Fruit fly (Drosophila melanogaster) whole organism, wandering third instar larva: ENCODE measurements around the gene CG4887.

Source experiments
- Abd-B ChIP-seq: fragments of >200 bp; optimal IDR thresholded peaks from 2 replicates; lab custom pipeline; 2017; ENCODE audit warnings: missing biosample characterization, missing genetic modification characterization
- CG32264 ChIP-seq: fragments of 200-800 bp; sonication (Bioruptor generic); optimal IDR thresholded peaks from 2 replicates; lab custom pipeline; 2016; ENCODE audit warnings: missing biosample characterization, missing genetic modification characterization
- CG9705 ChIP-seq: fragments of 200-800 bp; sonication (Bioruptor generic); optimal IDR thresholded peaks from 2 replicates; lab custom pipeline; 2018; ENCODE audit warnings: missing biosample characterization, mild to moderate bottlenecking, missing genetic modification characterization
- CrebA ChIP-seq: fragments of 200-800 bp; sonication (Bioruptor generic); optimal IDR thresholded peaks from 2 replicates; lab custom pipeline; 2016; ENCODE audit warnings: missing biosample characterization, mild to moderate bottlenecking, missing genetic modification characterization, borderline replicate concordance
- Dfd ChIP-seq: fragments of >200 bp; optimal IDR thresholded peaks from 2 replicates; lab custom pipeline; 2017; ENCODE audit warnings: missing biosample characterization, missing genetic modification characterization
- Dif ChIP-seq: fragments of 200-275, 200-300 bp; sonication (Bioruptor generic); optimal IDR thresholded peaks from 2 replicates; lab custom pipeline; 2018; ENCODE audit warnings: missing biosample characterization, missing genetic modification characterization; ENCODE audit not compliant: partially characterized antibody
- GATAd ChIP-seq: sonication (Bioruptor generic); optimal IDR thresholded peaks from 2 replicates; lab custom pipeline; 2016; ENCODE audit warnings: missing biosample characterization, missing genetic modification characterization
- HLH106 ChIP-seq: fragments of 200-800 bp; optimal IDR thresholded peaks from 3 replicates; lab custom pipeline; 2019; ENCODE audit warnings: missing biosample characterization, mild to moderate bottlenecking, missing genetic modification characterization, moderate library complexity
- Hnf4 ChIP-seq: fragments of 200-800 bp; sonication (Bioruptor generic); optimal IDR thresholded peaks from 2 replicates; lab custom pipeline; 2016; ENCODE audit warnings: missing biosample characterization, mild to moderate bottlenecking, missing genetic modification characterization
- Hr78 ChIP-seq: fragments of >200 bp; optimal IDR thresholded peaks from 2 replicates; lab custom pipeline; 2017; ENCODE audit warnings: missing biosample characterization, missing genetic modification characterization
- Hr83 ChIP-seq: fragments of 200-300 bp; sonication (Bioruptor generic); optimal IDR thresholded peaks from 2 replicates; lab custom pipeline; 2016; ENCODE audit warnings: missing biosample characterization, mild to moderate bottlenecking, missing genetic modification characterization, moderate library complexity; ENCODE audit not compliant: poor library complexity, severe bottlenecking
- Jra ChIP-seq: sonication (Bioruptor generic); optimal IDR thresholded peaks from 2 replicates; lab custom pipeline; 2016; ENCODE audit warnings: missing biosample characterization, missing genetic modification characterization
- Mio ChIP-seq: sonication (Bioruptor generic); optimal IDR thresholded peaks from 2 replicates; lab custom pipeline; 2016; ENCODE audit warnings: missing biosample characterization, missing genetic modification characterization
- Myc ChIP-seq: fragments of >200 bp; optimal IDR thresholded peaks from 2 replicates; lab custom pipeline; 2017
- N ChIP-seq: fragments of >200 bp; optimal IDR thresholded peaks from 2 replicates; lab custom pipeline; 2018; ENCODE audit warnings: missing biosample characterization, missing external identifiers, missing genetic modification characterization
- OdsH ChIP-seq: fragments of 200-800 bp; sonication (Bioruptor generic); optimal IDR thresholded peaks from 2 replicates; lab custom pipeline; 2016; ENCODE audit warnings: missing biosample characterization, mild to moderate bottlenecking, missing genetic modification characterization
- Rel ChIP-seq, 2 experiments: fragments of 200-800 bp; sonication (Bioruptor generic) in 1 of 2; optimal IDR thresholded peaks; 2 replicates in 1 of 2; 3 replicates in 1 of 2; lab custom pipeline; 2016 to 2019; ENCODE audit warnings: mild to moderate bottlenecking in 2 of 2, missing biosample characterization in 2 of 2, missing genetic modification characterization in 2 of 2, moderate library complexity in 1 of 2
- Sp1 ChIP-seq: fragments of 200-800 bp; sonication (Bioruptor generic); optimal IDR thresholded peaks from 3 replicates; lab custom pipeline; 2019; ENCODE audit warnings: missing biosample characterization, mild to moderate bottlenecking, missing genetic modification characterization, moderate library complexity
- Vsx2 ChIP-seq: fragments of 200-300, 225-300 bp; sonication (Bioruptor generic); optimal IDR thresholded peaks from 2 replicates; lab custom pipeline; 2018; ENCODE audit warnings: missing biosample characterization, missing genetic modification characterization; ENCODE audit not compliant: partially characterized antibody
- br ChIP-seq: fragments of 200-800 bp; sonication (Bioruptor generic); optimal IDR thresholded peaks from 2 replicates; lab custom pipeline; 2016; ENCODE audit warnings: missing biosample characterization, missing genetic modification characterization
- brk ChIP-seq: fragments of 200-800 bp; sonication (Bioruptor generic); optimal IDR thresholded peaks from 2 replicates; lab custom pipeline; 2016; ENCODE audit warnings: missing biosample characterization, mild to moderate bottlenecking, missing genetic modification characterization
- dl ChIP-seq, 2 experiments: fragments of 175-275, 200-275 bp in 1 of 2; fragments of 200-275 bp in 1 of 2; sonication (Bioruptor generic); optimal IDR thresholded peaks; lab custom pipeline; 2018; ENCODE audit warnings: mild to moderate bottlenecking in 2 of 2, missing biosample characterization in 2 of 2, missing genetic modification characterization in 2 of 2, moderate library complexity in 2 of 2; ENCODE audit not compliant: partially characterized antibody in 2 of 2, insufficient read depth in 1 of 2
- dmrt93B ChIP-seq: fragments of 200-800 bp; sonication (Bioruptor generic); optimal IDR thresholded peaks from 2 replicates; lab custom pipeline; 2018; ENCODE audit warnings: missing biosample characterization, mild to moderate bottlenecking, missing genetic modification characterization
- dsf ChIP-seq: sonication (Bioruptor generic); optimal IDR thresholded peaks from 2 replicates; lab custom pipeline; 2016; ENCODE audit warnings: missing biosample characterization, missing genetic modification characterization, borderline replicate concordance
- ey ChIP-seq: fragments of 200-800 bp; sonication (Bioruptor generic); optimal IDR thresholded peaks from 2 replicates; lab custom pipeline; 2016; ENCODE audit warnings: missing biosample characterization, missing genetic modification characterization
- foxo ChIP-seq, 2 experiments: fragments of 200-800 bp; sonication (Bioruptor generic); optimal IDR thresholded peaks; 2 replicates in 1 of 2; 3 replicates in 1 of 2; lab custom pipeline; 2016 to 2017; ENCODE audit warnings: missing biosample characterization in 2 of 2, missing genetic modification characterization in 2 of 2
- fru ChIP-seq: fragments of 200-800 bp; sonication (Bioruptor generic); optimal IDR thresholded peaks from 3 replicates; lab custom pipeline; 2016; ENCODE audit warnings: missing biosample characterization, mild to moderate bottlenecking, missing genetic modification characterization
- h ChIP-seq: fragments of 200-800 bp; sonication (Bioruptor generic); optimal IDR thresholded peaks from 3 replicates; lab custom pipeline; 2016; ENCODE audit warnings: missing biosample characterization, mild to moderate bottlenecking, missing genetic modification characterization
- jim ChIP-seq: fragments of 175-275, 200-325 bp; sonication (Bioruptor generic); optimal IDR thresholded peaks from 2 replicates; lab custom pipeline; 2016; ENCODE audit warnings: missing biosample characterization, mild to moderate bottlenecking, missing genetic modification characterization
- lola ChIP-seq: fragments of >200 bp; optimal IDR thresholded peaks from 2 replicates; lab custom pipeline; 2017; ENCODE audit warnings: missing biosample characterization, missing genetic modification characterization
- pan ChIP-seq: fragments of >200 bp; optimal IDR thresholded peaks from 2 replicates; lab custom pipeline; 2017
- psq ChIP-seq: fragments of 200-800 bp; sonication (Bioruptor generic); optimal IDR thresholded peaks from 3 replicates; lab custom pipeline; 2017; ENCODE audit warnings: missing biosample characterization, mild to moderate bottlenecking, missing genetic modification characterization, moderate library complexity
- rgr ChIP-seq: fragments of 200-800 bp; sonication (Bioruptor generic); optimal IDR thresholded peaks from 3 replicates; lab custom pipeline; 2016; ENCODE audit warnings: missing biosample characterization, mild to moderate bottlenecking, missing genetic modification characterization
- sage ChIP-seq: fragments of 200-800 bp; sonication (Bioruptor generic); optimal IDR thresholded peaks from 2 replicates; lab custom pipeline; 2016; ENCODE audit warnings: missing biosample characterization, mild to moderate bottlenecking, missing genetic modification characterization
- sv ChIP-seq: fragments of 200-800 bp; sonication (Bioruptor generic); optimal IDR thresholded peaks from 3 replicates; lab custom pipeline; 2016; ENCODE audit warnings: missing biosample characterization, missing genetic modification characterization
- tai ChIP-seq: sonication (Bioruptor generic); optimal IDR thresholded peaks from 2 replicates; lab custom pipeline; 2016; ENCODE audit warnings: missing biosample characterization, missing genetic modification characterization
- usp ChIP-seq: fragments of >200 bp; optimal IDR thresholded peaks from 2 replicates; lab custom pipeline; 2017; ENCODE audit warnings: missing biosample characterization, missing genetic modification characterization
- woc ChIP-seq: sonication (Bioruptor generic); optimal IDR thresholded peaks from 2 replicates; lab custom pipeline; 2016; ENCODE audit warnings: missing biosample characterization, mild to moderate bottlenecking, missing genetic modification characterization

CG4887 gene

DNA sequence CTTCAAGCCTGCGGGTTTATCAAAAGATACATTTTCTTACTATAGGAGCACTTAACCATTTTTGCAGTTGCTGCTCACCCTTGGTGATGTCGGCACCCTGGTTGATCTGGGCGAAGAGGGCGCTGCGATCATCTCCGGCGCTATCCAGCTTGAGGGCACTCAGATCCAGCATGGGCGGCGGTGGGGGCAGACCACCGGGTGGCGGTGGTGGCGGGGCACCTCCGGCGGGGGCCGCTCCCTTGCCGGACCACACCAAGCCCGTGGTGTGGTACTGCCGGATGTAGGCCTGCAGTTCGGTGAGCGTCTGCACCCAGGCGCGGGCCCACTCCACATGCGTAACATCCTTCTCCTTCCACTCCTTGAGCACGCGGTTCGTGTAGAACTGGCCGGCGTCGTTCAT lies 20.1 kb upstream of the CG4887 start:
- peak; percentile 99 for TF ChIP-seq Dfd (GFP tag; lab: Kevin White, UChicago)
- TF ChIP-seq foxo (GFP tag; optimal IDR thresholded peaks at IDR 0.05; lab: Kevin White, UChicago) = no peak

DNA sequence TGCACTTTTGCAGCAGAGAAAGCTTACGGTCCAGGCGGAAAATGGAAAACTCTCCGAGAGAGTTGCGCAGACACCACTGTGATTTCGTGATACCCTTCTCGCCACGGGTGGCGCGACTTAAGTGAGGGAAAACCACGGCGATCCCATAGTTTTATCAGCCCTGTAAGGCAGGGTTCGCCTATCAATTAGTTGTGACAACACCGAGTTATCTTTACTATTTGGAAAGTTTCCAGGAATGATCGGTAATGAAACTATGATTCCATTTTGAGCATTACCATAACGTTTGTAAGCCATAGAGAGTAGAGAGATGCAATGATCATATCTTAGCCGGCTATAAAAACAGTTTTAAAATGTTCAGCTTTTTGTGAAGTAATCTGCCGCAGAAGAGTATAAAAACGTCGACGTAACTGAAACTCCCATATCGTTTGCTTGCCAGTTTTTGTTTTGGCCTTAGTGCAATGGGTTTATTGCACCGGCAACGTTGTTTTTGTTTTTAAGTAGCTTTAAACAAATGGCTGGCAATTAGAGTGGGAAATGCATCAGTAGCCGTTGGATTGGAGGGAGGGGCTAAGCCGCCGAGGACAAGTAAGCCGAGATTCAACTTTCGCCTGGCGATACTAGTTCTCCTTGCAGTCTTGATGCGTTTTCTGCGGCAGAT lies 16.1 kb upstream of the CG4887 start:
- TF ChIP-seq fru (GFP tag; lab: Kevin White, UChicago) (no peak), dsf (GFP tag; lab: Kevin White, UChicago) (no peak), psq (GFP tag; lab: Kevin White, UChicago) (no peak), pan (no peak), Hr78 (GFP tag; lab: Kevin White, UChicago) (no peak), Vsx2 (GFP tag; lab: Kevin White, UChicago) (no peak), CG32264 (GFP tag; lab: Kevin White, UChicago) (no peak), dl (GFP tag; optimal IDR thresholded peaks at IDR 0.05; lab: Kevin White, UChicago; ENCODE audit: insufficient read depth in 1 of 2, partially characterized antibody in 2 of 2) (no peak), brk (GFP tag; lab: Kevin White, UChicago) (no peak)

DNA sequence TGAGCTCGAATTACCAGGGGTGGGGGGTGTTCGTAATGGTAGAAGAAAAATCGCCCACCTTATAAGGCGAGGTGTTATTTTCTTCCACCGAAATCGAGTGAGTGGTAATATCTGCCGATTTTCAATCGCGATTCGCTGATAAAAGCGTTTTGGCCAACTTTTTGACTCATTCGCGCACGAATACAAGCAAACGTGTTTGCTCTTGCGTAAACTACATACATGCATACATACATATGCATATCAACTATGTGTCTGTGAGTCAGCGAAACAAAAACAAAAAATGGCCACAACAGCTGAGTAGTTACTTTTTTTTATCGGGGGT lies 15.5 kb upstream of the CG4887 start:
- TF ChIP-seq Hr78 (GFP tag; lab: Kevin White, UChicago) (no peak), ey (GFP tag; lab: Kevin White, UChicago) (no peak), fru (GFP tag; lab: Kevin White, UChicago) (peak; percentile 20), Hnf4 (no peak)

DNA sequence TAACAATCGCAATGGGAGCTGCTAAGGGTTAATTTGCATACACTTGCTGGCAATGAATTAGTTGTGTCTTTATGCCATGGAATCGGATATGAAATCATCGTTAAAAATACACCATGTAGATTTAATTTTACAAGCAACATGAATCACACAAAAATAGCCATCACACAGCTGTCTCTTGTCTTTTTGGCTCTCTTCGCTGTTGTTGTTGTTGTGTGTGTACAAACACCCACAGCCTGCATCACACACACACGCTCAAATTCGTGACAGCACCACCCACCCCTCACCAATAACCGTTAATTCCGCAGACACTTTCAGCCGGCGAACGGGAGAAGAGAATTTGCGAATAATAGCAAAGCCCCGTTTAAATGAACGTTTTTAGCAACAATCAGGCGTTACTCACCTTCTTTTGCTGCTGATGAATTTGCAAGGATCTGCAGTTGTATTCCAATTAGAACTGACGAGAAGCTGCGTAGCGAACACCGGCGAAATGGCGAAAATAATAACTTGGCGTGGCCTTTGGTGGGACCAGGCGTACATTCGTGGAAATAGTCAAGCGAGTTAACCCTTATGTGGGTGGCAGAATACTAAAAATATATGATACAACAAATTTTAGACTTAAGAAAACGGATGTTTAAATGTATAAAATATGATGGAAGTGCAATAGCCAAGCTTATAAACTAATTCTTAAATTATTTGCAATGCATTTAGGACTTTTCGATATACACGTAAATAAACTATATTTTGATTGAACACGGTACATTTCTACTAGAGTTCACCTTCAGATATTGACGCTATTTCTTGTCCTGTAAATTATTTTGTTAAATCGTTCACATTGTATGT lies 14.9 kb upstream of the CG4887 start, which contains the start of gene capt:
Gene capt (minus strand): TSS at position 584 of the 840 bp plus-strand sequence.
- TF ChIP-seq fru (GFP tag; lab: Kevin White, UChicago) (no peak), tai (GFP tag; lab: Kevin White, UChicago) (no peak), Hnf4 (no peak), Jra (GFP tag; lab: Kevin White, UChicago) (no peak), dl (GFP tag; optimal IDR thresholded peaks at IDR 0.05; lab: Kevin White, UChicago; ENCODE audit: insufficient read depth in 1 of 2, partially characterized antibody in 2 of 2) (no peak), jim (no peak), usp (no peak), Dif (GFP tag; lab: Kevin White, UChicago) (no peak), Hr78 (GFP tag; lab: Kevin White, UChicago) (no peak), rgr (GFP tag; lab: Kevin White, UChicago) (peak; percentile 21), sage (GFP tag; lab: Kevin White, UChicago) (no peak), woc (GFP tag; lab: Kevin White, UChicago) (peak; percentile 60), pan (no peak), dsf (GFP tag; lab: Kevin White, UChicago) (no peak), GATAd (GFP tag; lab: Kevin White, UChicago) (no peak), Myc (lab: Kevin White, UChicago) (peak; percentile 27), Mio (GFP tag; lab: Kevin White, UChicago) (no peak), OdsH (no peak), N (peak; percentile 41), sv (GFP tag; lab: Kevin White, UChicago) (peak; percentile 25), Dfd (GFP tag; lab: Kevin White, UChicago) (no peak), HLH106 (tag; lab: Kevin White, UChicago) (peak; percentile 55), Rel (GFP tag; optimal IDR thresholded peaks at IDR 0.05; lab: Kevin White, UChicago) (no peak), Rel (tag; optimal IDR thresholded peaks at IDR 0.05; lab: Kevin White, UChicago) (peak; percentile 31), brk (GFP tag; lab: Kevin White, UChicago) (no peak), CrebA (GFP tag; lab: Kevin White, UChicago) (no peak), br (no peak), Vsx2 (GFP tag; lab: Kevin White, UChicago) (no peak), Hr83 (no peak), ey (GFP tag; lab: Kevin White, UChicago) (peak; percentile 21), Abd-B (no peak), dmrt93B (GFP tag; lab: Kevin White, UChicago) (peak; percentile 2), h (peak; percentile 10), psq (GFP tag; lab: Kevin White, UChicago) (peak; percentile 1), foxo (GFP tag; optimal IDR thresholded peaks at IDR 0.05; lab: Kevin White, UChicago) (peak in 1 of 2 experiments; percentile 22), lola (no peak), CG9705 (GFP tag; lab: Kevin White, UChicago) (peak; percentile 3), Sp1 (GFP tag; lab: Kevin White, UChicago) (peak; percentile 1), CG32264 (GFP tag; lab: Kevin White, UChicago) (no peak)
- TF ChIP-seq, all 38 proteins: peak for 14
